Worm (Caenorhabditis elegans) whole organism, L4/young adult: ENCODE measurements around the gene F58E6.8.

Source experiments
- W03F9.2 ChIP-seq: fragments of 150-350 bp; optimal IDR thresholded peaks from 2 replicates; lab custom pipeline; 2014; ENCODE audit warnings: missing biosample characterization, missing genetic modification characterization
- dao-5 ChIP-seq: sonication (generic microtip); optimal IDR thresholded peaks from 2 replicates; lab custom pipeline; 2016; ENCODE audit warnings: missing genotype, missing genetic modification characterization, moderate library complexity, missing compliant biosample characterization
- him-1 ChIP-seq: sonication (generic microtip); optimal IDR thresholded peaks from 2 replicates; lab custom pipeline; 2016; ENCODE audit warnings: missing genotype, missing genetic modification reagents, missing genetic modification characterization, missing compliant biosample characterization

DNA sequence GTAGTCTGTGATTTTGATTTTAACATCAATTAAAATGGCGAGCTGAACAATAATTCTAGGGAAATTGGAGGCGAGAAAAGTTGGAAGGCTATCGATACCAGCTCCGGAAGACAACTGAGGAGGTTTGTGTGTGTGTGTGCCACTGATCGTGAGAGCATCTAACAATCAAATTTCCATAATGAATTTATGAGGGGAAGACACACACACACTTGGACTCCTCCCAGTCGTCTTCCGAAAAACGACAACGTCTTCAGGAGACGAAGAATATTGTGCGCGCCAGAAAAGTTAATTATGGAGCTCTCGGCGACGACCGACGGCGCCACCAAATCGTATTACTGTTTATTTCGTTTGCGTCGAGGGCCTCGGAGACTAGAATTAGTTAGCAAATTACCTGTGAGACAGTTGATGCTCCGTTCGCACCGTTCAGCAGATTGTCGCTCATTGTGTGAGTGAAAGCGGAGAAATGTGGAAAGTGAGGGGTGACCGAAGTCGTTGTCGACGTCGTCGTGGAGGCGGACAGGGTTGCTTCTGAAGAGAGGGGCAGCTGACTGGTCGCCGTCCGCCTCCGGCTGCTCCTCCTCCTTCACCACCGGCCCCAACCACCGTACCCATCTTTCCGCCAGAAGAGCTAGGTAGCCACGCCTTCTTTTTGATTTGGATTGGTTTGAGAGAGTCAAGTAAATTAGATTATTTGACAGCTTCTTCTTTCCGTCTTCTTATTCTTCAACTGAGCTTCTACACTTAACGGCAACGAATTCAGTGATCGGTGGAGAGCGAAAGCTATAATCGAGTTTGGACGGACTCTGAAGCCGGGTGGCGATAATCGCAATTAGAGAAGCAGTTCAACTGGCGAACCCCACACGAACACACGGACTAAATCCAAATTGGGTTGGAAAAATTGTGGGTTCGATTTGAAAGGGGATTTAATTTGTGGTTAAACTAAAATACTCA, 13.5 kb upstream of the F58E6.8 start, which contains the start of gene unc-42:
- TF ChIP-seq him-1 (tag; lab: Kevin White, UChicago): no peak
- no peak for TF ChIP-seq dao-5
- TF ChIP-seq W03F9.2 (tag; lab: Kevin White, UChicago): no peak
